Fruit fly (Drosophila melanogaster): ENCODE measurements around the gene MtnA.

MtnA gene

DNA sequence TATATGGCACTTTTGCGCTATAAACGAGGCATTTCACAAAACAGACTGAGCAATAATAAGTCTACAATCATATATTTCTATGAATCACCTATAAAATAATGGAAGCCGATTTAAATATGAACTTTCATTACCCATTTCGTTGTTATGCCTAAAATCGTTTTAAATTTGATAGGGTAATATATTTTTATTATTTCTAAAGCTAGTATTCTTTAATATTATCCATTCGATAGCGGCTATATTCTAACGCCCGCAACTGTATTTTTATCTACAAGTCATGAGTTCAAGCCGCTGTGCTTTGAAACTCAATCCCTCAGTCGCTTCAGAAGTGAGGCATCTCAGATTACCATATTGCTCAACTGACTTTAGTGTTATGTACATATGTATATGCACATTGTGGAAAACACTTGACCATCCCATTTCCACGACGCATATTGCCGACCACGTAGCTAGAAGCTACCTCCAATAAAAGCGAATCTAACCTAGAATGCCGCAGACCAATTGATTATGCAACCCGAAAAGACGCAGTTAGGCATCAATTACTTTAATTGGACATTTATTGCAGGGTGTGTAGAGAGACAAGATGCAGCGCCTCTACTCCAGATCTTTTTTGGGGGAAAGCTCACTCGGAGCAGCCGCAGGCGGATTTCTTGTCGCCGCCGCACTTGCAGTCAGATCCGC, 791 bp downstream of the MtnA start:
- no peak for TF ChIP-seq CG9139 (GFP tag; optimal IDR thresholded peaks at IDR 0.05)
- peak; percentile 9 for TF ChIP-seq Ets96B (tag; optimal IDR thresholded peaks at IDR 0.05)
- peak; percentile 23 for TF ChIP-seq vri (GFP tag; optimal IDR thresholded peaks at IDR 0.05)
- TF ChIP-seq Sox102F (GFP tag; optimal IDR thresholded peaks at IDR 0.05): no peak
- TF ChIP-seq CG6854 (GFP tag; optimal IDR thresholded peaks at IDR 0.05): no peak
- no peak for TF ChIP-seq CG31627 (GFP tag; optimal IDR thresholded peaks at IDR 0.05)
- TF ChIP-seq dsx (GFP tag; optimal IDR thresholded peaks at IDR 0.05; ENCODE audit: poor library complexity, severe bottlenecking): no peak
- no peak for TF ChIP-seq CG6792 (GFP tag; optimal IDR thresholded peaks at IDR 0.05)
- TF ChIP-seq Hr38 (GFP tag; optimal IDR thresholded peaks at IDR 0.05): no peak
- no peak for TF ChIP-seq OdsH (GFP tag; optimal IDR thresholded peaks at IDR 0.05)
- TF ChIP-seq Smox (GFP tag; optimal IDR thresholded peaks at IDR 0.05): no peak
- peak; percentile 78 for TF ChIP-seq svp (GFP tag)
- TF ChIP-seq Eip93F (GFP tag; optimal IDR thresholded peaks at IDR 0.05): no peak
- no peak for TF ChIP-seq salr (GFP tag; optimal IDR thresholded peaks at IDR 0.05)
- peak; percentile 42 for TF ChIP-seq CG15336 (GFP tag; IDR thresholded peaks at IDR 0.05)
- TF ChIP-seq Eip78C (GFP tag): peak; percentile 55
- TF ChIP-seq lz (GFP tag; optimal IDR thresholded peaks at IDR 0.05): no peak
- no peak for TF ChIP-seq achi (GFP tag; optimal IDR thresholded peaks at IDR 0.05)
- TF ChIP-seq Gug (GFP tag; IDR thresholded peaks at IDR 0.05): no peak
- peak; percentile 36; the same call in 1 of the 3 replicates for TF ChIP-seq eg (GFP tag; IDR thresholded peaks at IDR 0.05)
- no peak for TF ChIP-seq Lpt (GFP tag; optimal IDR thresholded peaks at IDR 0.05)
- TF ChIP-seq CG11902 (GFP tag; optimal IDR thresholded peaks at IDR 0.05): no peak
- TF ChIP-seq CG10631 (GFP tag; optimal IDR thresholded peaks at IDR 0.05): peak; percentile 32
- TF ChIP-seq CG32006 (GFP tag; optimal IDR thresholded peaks at IDR 0.05): peak; percentile 41
- no peak for TF ChIP-seq spab (GFP tag; optimal IDR thresholded peaks at IDR 0.05)
- TF ChIP-seq esn (GFP tag; optimal IDR thresholded peaks at IDR 0.05): peak; percentile 7
- no peak for TF ChIP-seq CG3032 (tag; optimal IDR thresholded peaks at IDR 0.05)
- TF ChIP-seq pdm3 (GFP tag; optimal IDR thresholded peaks at IDR 0.05): no peak
- peak; percentile 5 for TF ChIP-seq acj6 (GFP tag; optimal IDR thresholded peaks at IDR 0.05)
- TF ChIP-seq Hr4 (GFP tag; optimal IDR thresholded peaks at IDR 0.05): peak; percentile 0
- no peak for TF ChIP-seq topi (GFP tag; optimal IDR thresholded peaks at IDR 0.05)

DNA sequence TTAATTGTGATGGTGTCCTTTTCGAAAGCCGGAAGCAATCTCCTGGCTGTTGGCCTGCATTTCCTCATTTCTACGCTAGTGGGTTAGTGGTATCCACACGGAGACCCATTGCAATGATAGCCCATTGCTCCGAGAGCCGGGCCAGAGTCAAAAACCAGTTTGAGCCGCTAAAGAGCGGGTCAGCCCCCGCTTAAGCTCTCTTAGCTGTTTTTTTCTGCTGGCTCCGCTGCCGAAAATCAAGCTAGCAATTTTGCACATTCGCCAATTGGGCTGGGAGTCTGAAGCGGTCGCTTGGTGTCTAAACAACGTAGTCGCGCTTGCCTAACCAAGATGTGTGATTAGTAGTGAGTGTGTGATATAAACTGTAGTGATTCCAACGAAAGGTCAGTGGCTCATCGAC, 4.4 kb downstream of the MtnA start, which contains the start of gene CG12947:
TSS of gene CG12947 (plus strand) at position 301 of the 400 bp plus-strand sequence.
- TF ChIP-seq Hr39 (GFP tag; optimal IDR thresholded peaks at IDR 0.05): no peak
- TF ChIP-seq CG4318 (GFP tag; optimal IDR thresholded peaks at IDR 0.05): no peak
- TF ChIP-seq CG6276 (GFP tag; optimal IDR thresholded peaks at IDR 0.05): peak; percentile 12
- no peak for TF ChIP-seq Ets21C (GFP tag; optimal IDR thresholded peaks at IDR 0.05)
- peak; percentile 27; the same call in 1 of the 2 replicates for TF ChIP-seq CG15336 (GFP tag; IDR thresholded peaks at IDR 0.05)
- no peak for TF ChIP-seq Smox (GFP tag; optimal IDR thresholded peaks at IDR 0.05)
- no peak for TF ChIP-seq topi (GFP tag; optimal IDR thresholded peaks at IDR 0.05)
- TF ChIP-seq pdm3 (GFP tag; optimal IDR thresholded peaks at IDR 0.05): no peak
- no peak for TF ChIP-seq CG11762 (GFP tag; optimal IDR thresholded peaks at IDR 0.05; ENCODE audit: insufficient read depth)
- no peak for TF ChIP-seq CG11294 (GFP tag; IDR thresholded peaks at IDR 0.05)
- TF ChIP-seq dac (GFP tag; optimal IDR thresholded peaks at IDR 0.05): no peak
- no peak for TF ChIP-seq dsx (GFP tag; optimal IDR thresholded peaks at IDR 0.05; ENCODE audit: poor library complexity, severe bottlenecking)
- peak; percentile 65 for TF ChIP-seq Eip78C (GFP tag)
- TF ChIP-seq spab (GFP tag; optimal IDR thresholded peaks at IDR 0.05): no peak
- no peak for TF ChIP-seq fkh (GFP tag; optimal IDR thresholded peaks at IDR 0.05)
- TF ChIP-seq cyc (GFP tag; optimal IDR thresholded peaks at IDR 0.05): no peak
- TF ChIP-seq CG32006 (GFP tag; optimal IDR thresholded peaks at IDR 0.05): no peak
- no peak for TF ChIP-seq CG6854 (GFP tag; optimal IDR thresholded peaks at IDR 0.05)
- TF ChIP-seq CG10669 (GFP tag; optimal IDR thresholded peaks at IDR 0.05): no peak
- no peak for TF ChIP-seq Eip93F (GFP tag; optimal IDR thresholded peaks at IDR 0.05)
- TF ChIP-seq CG3919 (GFP tag; optimal IDR thresholded peaks at IDR 0.05): no peak
- no peak for TF ChIP-seq CG8632 (GFP tag; optimal IDR thresholded peaks at IDR 0.05)
- no peak for TF ChIP-seq Lpt (GFP tag; optimal IDR thresholded peaks at IDR 0.05)
- TF ChIP-seq CG34406 (GFP tag; optimal IDR thresholded peaks at IDR 0.05): no peak
- TF ChIP-seq CG11902 (GFP tag; optimal IDR thresholded peaks at IDR 0.05): no peak
- 0 out of 3 replicates have a peak, but pooled peaks have one; percentile 22 for TF ChIP-seq eg (GFP tag; IDR thresholded peaks at IDR 0.05)
- peak; percentile 1 for TF ChIP-seq CG1621 (tag; optimal IDR thresholded peaks at IDR 0.05)
- TF ChIP-seq OdsH (GFP tag; optimal IDR thresholded peaks at IDR 0.05): no peak
- TF ChIP-seq CG10631 (GFP tag; optimal IDR thresholded peaks at IDR 0.05): no peak
- TF ChIP-seq CG6808 (GFP tag; optimal IDR thresholded peaks at IDR 0.05): no peak
- no peak for TF ChIP-seq Eip75B (GFP tag; optimal IDR thresholded peaks at IDR 0.05)
- TF ChIP-seq Sox15 (GFP tag; optimal IDR thresholded peaks at IDR 0.05): no peak

All from whole organism, prepupa.